Worm (Caenorhabditis elegans) whole organism, L4 larva: ENCODE measurements around the gene H34I24.2.
A peak's percentile ranks its signal among the peaks of the same experiment; 100 is the strongest.
"Not testable (repeated sequence)": the region's sequence is repeated elsewhere in the genome, so short reads cannot be mapped to it uniquely, and the experiment has no call there.

Experiments
- F26F4.8 ChIP-seq: fragments of 200-800 bp; sonication (Bioruptor generic); conservative IDR thresholded peaks from 2 replicates; pipeline ENCODE4 v1.3.6; 2022; ENCODE audit warnings: missing genetic modification characterization, missing compliant biosample characterization
- F44E2.7 ChIP-seq: fragments of 200-800 bp; sonication (Bioruptor generic); IDR thresholded peaks from 2 replicates; pipeline ENCODE4 v2.1.2; 2022; ENCODE audit warnings: missing genetic modification characterization, missing compliant biosample characterization
- T20F7.1 ChIP-seq: fragments of 200-800 bp; sonication (Bioruptor generic); optimal IDR thresholded peaks from 2 replicates; lab custom pipeline; 2018; ENCODE audit warnings: mild to moderate bottlenecking, missing genetic modification characterization, missing compliant biosample characterization
- Y48G9A.11 ChIP-seq: fragments of 200-800 bp; sonication (Bioruptor generic); IDR thresholded peaks from 2 replicates; pipeline ENCODE4 v1.3.6; 2022; ENCODE audit warnings: missing genetic modification reagents, missing genetic modification characterization, missing compliant biosample characterization
- ZK337.2 ChIP-seq: fragments of 200-800 bp; sonication (Bioruptor generic); IDR thresholded peaks from 2 replicates; pipeline ENCODE4 v1.3.6; 2022; ENCODE audit warnings: missing genetic modification reagents, missing genetic modification characterization, missing compliant biosample characterization
- aha-1 ChIP-seq: fragments of 150-350 bp; peaks from one replicate; lab custom pipeline; 2014; ENCODE audit warnings: missing biosample characterization, missing genetic modification characterization
- ceh-28 ChIP-seq: fragments of 150-350 bp; optimal IDR thresholded peaks from 2 replicates; lab custom pipeline; 2014; ENCODE audit warnings: missing biosample characterization, missing genetic modification reagents, missing genetic modification characterization
- ceh-62 ChIP-seq: sonication (generic microtip); optimal IDR thresholded peaks from 2 replicates; lab custom pipeline; 2017; ENCODE audit warnings: missing biosample characterization, missing genetic modification characterization
- ceh-82 ChIP-seq: sonication (generic microtip); optimal IDR thresholded peaks from 2 replicates; lab custom pipeline; 2017; ENCODE audit warnings: missing biosample characterization, missing genetic modification characterization
- ces-1 ChIP-seq: fragments of 150-350 bp; sonication (generic microtip); optimal IDR thresholded peaks from 4 replicates; lab custom pipeline; 2014; ENCODE audit warnings: missing biosample characterization, missing genetic modification reagents, missing genetic modification characterization
- dmd-8 ChIP-seq: fragments of 200-800 bp; sonication (Bioruptor generic); IDR thresholded peaks from 2 replicates; pipeline ENCODE4 v1.3.6; 2022; ENCODE audit warnings: missing genetic modification characterization, missing compliant biosample characterization
- egl-27 ChIP-seq: sonication (generic microtip); optimal IDR thresholded peaks from 3 replicates; lab custom pipeline; 2017; ENCODE audit warnings: missing biosample characterization, missing genetic modification reagents, missing genetic modification characterization
- hlh-11 ChIP-seq: fragments of 200-800 bp; sonication (Bioruptor generic); optimal IDR thresholded peaks from 2 replicates; lab custom pipeline; 2018; ENCODE audit warnings: mild to moderate bottlenecking, missing genetic modification characterization, missing compliant biosample characterization
- hmg-1.1 ChIP-seq: fragments of 200-800 bp; sonication (Bioruptor generic); IDR thresholded peaks from 2 replicates; pipeline ENCODE4 v1.3.6; 2022; ENCODE audit warnings: missing genetic modification reagents, missing genetic modification characterization, missing compliant biosample characterization
- lim-7 ChIP-seq: fragments of 200-800 bp; sonication (Bioruptor generic); IDR thresholded peaks from 2 replicates; pipeline ENCODE4 v1.3.6; 2022; ENCODE audit warnings: missing genetic modification characterization, missing compliant biosample characterization
- lin-39 ChIP-seq: fragments of 150-350 bp; optimal IDR thresholded peaks from 2 replicates; lab custom pipeline; 2014; ENCODE audit warnings: missing biosample characterization, missing genetic modification reagents, missing genetic modification characterization
- lsy-2 ChIP-seq, 2 experiments: fragments of 150-350 bp in 1 of 2; sonication (generic microtip) in 1 of 2; optimal IDR thresholded peaks; 2 replicates each; lab custom pipeline; 2014 to 2017; ENCODE audit warnings: missing biosample characterization in 2 of 2, missing genetic modification characterization in 2 of 2
- madf-9 ChIP-seq: fragments of 200-800 bp; sonication (Bioruptor generic); conservative IDR thresholded peaks from 2 replicates; pipeline ENCODE4 v1.3.6; 2022; ENCODE audit warnings: missing genetic modification reagents, missing genetic modification characterization, missing compliant biosample characterization
- mdl-1 ChIP-seq, 2 experiments: fragments of 150-350 bp in 1 of 2; sonication (generic microtip) in 1 of 2; optimal IDR thresholded peaks; 2 replicates each; lab custom pipeline; 2014 to 2017; ENCODE audit warnings: missing biosample characterization in 2 of 2, missing genetic modification characterization in 2 of 2
- mxl-3 ChIP-seq: fragments of 200-800 bp; sonication (Bioruptor generic); optimal IDR thresholded peaks from 2 replicates; lab custom pipeline; 2018; ENCODE audit warnings: mild to moderate bottlenecking, missing genetic modification characterization, missing compliant biosample characterization
- nhr-10 ChIP-seq: fragments of 150-350 bp; optimal IDR thresholded peaks from 2 replicates; lab custom pipeline; 2014; ENCODE audit warnings: missing biosample characterization, missing genetic modification characterization
- nhr-11 ChIP-seq: fragments of 150-350 bp; optimal IDR thresholded peaks from 2 replicates; lab custom pipeline; 2014; ENCODE audit warnings: missing biosample characterization, missing genetic modification characterization
- nhr-28 ChIP-seq: fragments of 150-350 bp; optimal IDR thresholded peaks from 2 replicates; lab custom pipeline; 2014; ENCODE audit warnings: missing biosample characterization, missing genetic modification characterization
- nhr-48 ChIP-seq: sonication (generic microtip); optimal IDR thresholded peaks from 2 replicates; lab custom pipeline; 2016; ENCODE audit warnings: mild to moderate bottlenecking, missing genetic modification characterization, missing compliant biosample characterization
- nhr-6 ChIP-seq: fragments of 150-350 bp; optimal IDR thresholded peaks from 2 replicates; lab custom pipeline; 2014; ENCODE audit warnings: missing biosample characterization, missing genetic modification characterization
- nhr-77 ChIP-seq: fragments of 150-350 bp; optimal IDR thresholded peaks from 2 replicates; lab custom pipeline; 2014; ENCODE audit warnings: missing biosample characterization, missing genetic modification characterization
- tag-97 ChIP-seq: fragments of 200-800 bp; sonication (Bioruptor generic); IDR thresholded peaks from 2 replicates; pipeline ENCODE4 v1.3.6; 2022; ENCODE audit warnings: missing genetic modification characterization, missing compliant biosample characterization
- unc-130 ChIP-seq: sonication (generic microtip); optimal IDR thresholded peaks from 2 replicates; lab custom pipeline; 2016; ENCODE audit warnings: missing genetic modification reagents, missing genetic modification characterization, missing compliant biosample characterization
- zfp-3 ChIP-seq: fragments of 200-800 bp; sonication (Bioruptor generic); conservative IDR thresholded peaks from 2 replicates; pipeline ENCODE4 v1.3.6; 2022; ENCODE audit warnings: missing genetic modification reagents, missing genetic modification characterization, missing compliant biosample characterization
- ztf-7 ChIP-seq: fragments of 150-350 bp; optimal IDR thresholded peaks from 2 replicates; lab custom pipeline; 2014; ENCODE audit warnings: missing biosample characterization, missing genetic modification characterization

The H34I24.2 gene

ce11 chrIII:2836339-2836738, 5.5 kb upstream of the H34I24.2 start, which contains the start of gene josd-1:
TSS of gene josd-1 (plus strand) at chrIII:2836639.
- no peak for TF ChIP-seq nhr-77
- TF ChIP-seq T20F7.1 (GFP tag; lab: Kevin White, UChicago): no peak
- no peak for TF ChIP-seq nhr-48 (tag; lab: Kevin White, UChicago)
- TF ChIP-seq ztf-7 (tag; lab: Kevin White, UChicago): no peak

- TF ChIP-seq F44E2.7 (GFP tag; lab: Robert Waterston, UW) (peak; percentile 39; the same call in 1 of the 2 replicates), ceh-28 (tag; lab: Kevin White, UChicago) (peak; percentile 81)
- TF ChIP-seq, all 104 proteins: peak for 2; not testable (repeated sequence) for 102
Observed at ce11 chrIII:2836742-2837416, 5.0 kb upstream of the H34I24.2 start.

- TF ChIP-seq aha-1 (tag; lab: Kevin White, UChicago) (peak; percentile 91), dmd-8 (no peak), lin-39 (tag; lab: Kevin White, UChicago) (no peak)
Observed at ce11 chrIII:2840877-2841540, 835 bp upstream of the H34I24.2 start, which contains the start of gene Y71H2AR.2. TSS of gene Y71H2AR.2 (minus strand) at chrIII:2840927.

- TF ChIP-seq ces-1 (GFP tag; lab: Kevin White, UChicago); lim-7 (GFP tag; lab: Robert Waterston, UW); F26F4.8: not testable (repeated sequence)
Observed at ce11 chrIII:2846747-2847146, 4.9 kb downstream of the H34I24.2 start, which contains the start of gene H34I24.1. TSS of gene H34I24.1 (plus strand) at chrIII:2847047.

- TF ChIP-seq egl-27 (tag; lab: Kevin White, UChicago) (no peak), ceh-62 (tag; lab: Kevin White, UChicago) (no peak), nhr-6 (no peak)
Observed at ce11 chrIII:2855929-2856328, 14.1 kb downstream of the H34I24.2 start, which contains the start of gene F56F11.4. TSS of gene F56F11.4 (plus strand) at chrIII:2856229.

- TF ChIP-seq madf-9 (no peak), unc-130 (peak; percentile 41), ceh-82 (no peak), Y48G9A.11 (GFP tag; lab: Robert Waterston, UW) (no peak), ceh-28 (tag; lab: Kevin White, UChicago) (no peak)
- TF ChIP-seq, all 104 proteins: peak for 1
Observed at ce11 chrIII:2858334-2858733, 16.5 kb downstream of the H34I24.2 start.

ce11 chrIII:2864669-2865068, 22.8 kb downstream of the H34I24.2 start:
- TF ChIP-seq tag-97 (GFP tag; lab: Robert Waterston, UW): no peak

- TF ChIP-seq lin-39 (tag; lab: Kevin White, UChicago) (no peak), ceh-62 (tag; lab: Kevin White, UChicago) (no peak), F26F4.8 (no peak), ceh-28 (tag; lab: Kevin White, UChicago) (no peak), nhr-10 (tag; lab: Kevin White, UChicago) (no peak), Y48G9A.11 (GFP tag; lab: Robert Waterston, UW) (no peak), zfp-3 (no peak), nhr-11 (no peak)
Observed at ce11 chrIII:2866597-2866996, 24.8 kb downstream of the H34I24.2 start.

- TF ChIP-seq ZK337.2 (GFP tag; lab: Robert Waterston, UW) (no peak), hlh-11 (peak; percentile 34), lsy-2 (tag; optimal IDR thresholded peaks at IDR 0.05; lab: Kevin White, UChicago) (peak in 1 of 2 experiments; percentile 70), mxl-3 (GFP tag; lab: Kevin White, UChicago) (peak; percentile 19), hmg-1.1 (GFP tag; lab: Robert Waterston, UW) (no peak), nhr-28 (tag; lab: Kevin White, UChicago) (peak; percentile 54), mdl-1 (tag; optimal IDR thresholded peaks at IDR 0.05; lab: Kevin White, UChicago) (peak in 1 of 2 experiments; percentile 23)
Observed at ce11 chrIII:2868416-2868815, 26.6 kb downstream of the H34I24.2 start.
